Fruit fly (Drosophila melanogaster) whole organism, embryonic: ENCODE results near the gene CG10984.

ENCODE experiments used
- CG10979 ChIP-seq: fragments of 200-800 bp; sonication (Bioruptor generic); optimal IDR thresholded peaks from 2 replicates; lab custom pipeline; 2018; ENCODE audit warnings: missing biosample characterization, mild to moderate bottlenecking, missing genetic modification characterization, moderate library complexity
- CG11085 ChIP-seq: fragments of 200-800 bp; sonication (Bioruptor generic); IDR thresholded peaks from 2 replicates; pipeline ENCODE4 v1.3.6; 2022; ENCODE audit warnings: missing biosample characterization, missing genetic modification characterization
- CG11247 ChIP-seq: fragments of 200-800 bp; sonication (Bioruptor generic); IDR thresholded peaks from 2 replicates; pipeline ENCODE4 v1.3.6; 2022; ENCODE audit warnings: missing biosample characterization, missing genetic modification characterization
- CG12299 ChIP-seq: fragments of 200-800 bp; sonication (Bioruptor generic); optimal IDR thresholded peaks from 2 replicates; lab custom pipeline; 2018; ENCODE audit warnings: missing biosample characterization, mild to moderate bottlenecking, missing genetic modification characterization
- CG12391 ChIP-seq: fragments of 200-800 bp; sonication (Bioruptor generic); optimal IDR thresholded peaks from 3 replicates; lab custom pipeline; 2018; ENCODE audit warnings: missing biosample characterization, mild to moderate bottlenecking, missing genetic modification characterization, moderate library complexity
- CG15696 ChIP-seq: fragments of 200-800 bp; sonication (Bioruptor generic); optimal IDR thresholded peaks from 2 replicates; lab custom pipeline; 2019; ENCODE audit warnings: missing biosample characterization, mild to moderate bottlenecking, missing genetic modification characterization, moderate library complexity
- CG17912 ChIP-seq: fragments of 200-800 bp; sonication (Bioruptor generic); optimal IDR thresholded peaks from 2 replicates; lab custom pipeline; 2018; ENCODE audit warnings: missing biosample characterization, mild to moderate bottlenecking, missing genetic modification characterization
- CG2875 ChIP-seq: fragments of 200-800 bp; sonication (Bioruptor generic); optimal IDR thresholded peaks from 2 replicates; lab custom pipeline; 2017; ENCODE audit warnings: missing biosample characterization, mild to moderate bottlenecking, missing genetic modification characterization, missing genetic modification reagents
- CG32532 ChIP-seq: fragments of 200-800 bp; sonication (Bioruptor generic); IDR thresholded peaks from 2 replicates; pipeline ENCODE4 v1.3.6; 2022; ENCODE audit warnings: missing biosample characterization, missing genetic modification characterization
- CG34224 ChIP-seq: fragments of 200-800 bp; sonication (Bioruptor generic); IDR thresholded peaks from 3 replicates; pipeline ENCODE4 v1.3.6; 2022; ENCODE audit warnings: missing biosample characterization, missing genetic modification characterization; ENCODE audit not compliant: partially characterized antibody
- CG3838 ChIP-seq: fragments of 200-800 bp; sonication (Bioruptor generic); optimal IDR thresholded peaks from 3 replicates; lab custom pipeline; 2016; ENCODE audit warnings: missing biosample characterization, missing genetic modification characterization
- CG6813 ChIP-seq: fragments of 200-800 bp; sonication (Bioruptor generic); optimal IDR thresholded peaks from 2 replicates; lab custom pipeline; 2017; ENCODE audit warnings: missing biosample characterization, missing genetic modification characterization, mild to moderate bottlenecking, moderate library complexity, missing genetic modification reagents
- CG8290 ChIP-seq, 3 experiments: fragments of 200-800 bp; sonication (Bioruptor generic); optimal IDR thresholded peaks; 2 replicates each; lab custom pipeline; 2016 to 2019; ENCODE audit warnings: missing biosample characterization in 3 of 3, missing genetic modification characterization in 3 of 3, mild to moderate bottlenecking in 2 of 3, moderate library complexity in 1 of 3
- CG9215 ChIP-seq: fragments of 200-800 bp; sonication (Bioruptor generic); IDR thresholded peaks from 2 replicates; pipeline ENCODE4 v1.3.6; 2022; ENCODE audit warnings: missing biosample characterization, missing genetic modification characterization
- CG9437 ChIP-seq: fragments of 200-800 bp; sonication (Bioruptor generic); optimal IDR thresholded peaks from 2 replicates; lab custom pipeline; 2018; ENCODE audit warnings: missing biosample characterization, mild to moderate bottlenecking, missing genetic modification characterization
- CG9609 ChIP-seq: fragments of 200-800 bp; sonication (Bioruptor generic); optimal IDR thresholded peaks from 3 replicates; lab custom pipeline; 2016; ENCODE audit warnings: missing biosample characterization, missing genetic modification characterization
- CrebB ChIP-seq: fragments of 200-800 bp; sonication (Bioruptor generic); optimal IDR thresholded peaks from 3 replicates; lab custom pipeline; 2018; ENCODE audit warnings: missing biosample characterization, mild to moderate bottlenecking, missing genetic modification characterization
- Dip3 ChIP-seq: fragments of 200-800 bp; sonication (Bioruptor generic); optimal IDR thresholded peaks from 3 replicates; lab custom pipeline; 2016; ENCODE audit warnings: missing biosample characterization, missing genetic modification characterization
- Doc3 ChIP-seq: fragments of 200-800 bp; sonication (Bioruptor generic); IDR thresholded peaks from 3 replicates; pipeline ENCODE4 v1.3.6; 2022; ENCODE audit warnings: missing biosample characterization, missing genetic modification characterization; ENCODE audit not compliant: partially characterized antibody
- HmgD ChIP-seq: fragments of 200-800 bp; sonication (Bioruptor generic); optimal IDR thresholded peaks from 3 replicates; lab custom pipeline; 2016; ENCODE audit warnings: missing biosample characterization, missing genetic modification characterization
- Lhr ChIP-seq: fragments of 200-800 bp; sonication (Bioruptor generic); optimal IDR thresholded peaks from 3 replicates; lab custom pipeline; 2017; ENCODE audit warnings: mild to moderate bottlenecking, missing biosample characterization, missing genetic modification reagents, missing genetic modification characterization
- MESR4 ChIP-seq: fragments of 200-800 bp; sonication (Bioruptor generic); optimal IDR thresholded peaks from 2 replicates; lab custom pipeline; 2018; ENCODE audit warnings: missing biosample characterization, mild to moderate bottlenecking, missing genetic modification characterization, moderate library complexity
- NC2α ChIP-seq: fragments of 200-800 bp; sonication (Bioruptor generic); optimal IDR thresholded peaks from 2 replicates; lab custom pipeline; 2016; ENCODE audit warnings: missing biosample characterization, missing genetic modification characterization
- Pdp1 ChIP-seq, 2 experiments: fragments of 200-800 bp; sonication (Bioruptor generic); optimal IDR thresholded peaks; 3 replicates each; lab custom pipeline; 2016; ENCODE audit warnings: missing biosample characterization in 2 of 2, missing genetic modification characterization in 2 of 2, mild to moderate bottlenecking in 1 of 2, moderate library complexity in 1 of 2
- Poxn ChIP-seq: fragments of 200-800 bp; sonication (Bioruptor generic); IDR thresholded peaks from 2 replicates; pipeline ENCODE4 v1.3.6; 2022; ENCODE audit warnings: missing biosample characterization, missing genetic modification characterization
- Ptx1 ChIP-seq: fragments of 200-800 bp; sonication (Bioruptor generic); IDR thresholded peaks from 2 replicates; pipeline ENCODE4 v1.3.6; 2022; ENCODE audit warnings: missing biosample characterization, missing genetic modification characterization
- ap ChIP-seq: fragments of 200-800 bp; sonication (Bioruptor generic); IDR thresholded peaks from 2 replicates; pipeline ENCODE4 v1.3.6; 2022; ENCODE audit warnings: missing biosample characterization, missing genetic modification characterization
- bigmax ChIP-seq: fragments of 200-800 bp; sonication (Bioruptor generic); optimal IDR thresholded peaks from 2 replicates; lab custom pipeline; 2018; ENCODE audit warnings: missing biosample characterization, mild to moderate bottlenecking, missing genetic modification characterization
- chn ChIP-seq: fragments of 200-800 bp; sonication (Bioruptor generic); optimal IDR thresholded peaks from 2 replicates; lab custom pipeline; 2016; ENCODE audit warnings: missing biosample characterization, missing genetic modification characterization
- fd64A ChIP-seq: fragments of 200-800 bp; sonication (Bioruptor generic); optimal IDR thresholded peaks from 3 replicates; lab custom pipeline; 2018; ENCODE audit warnings: missing biosample characterization, mild to moderate bottlenecking, missing genetic modification characterization
- fu2 ChIP-seq: fragments of 200-800 bp; sonication (Bioruptor generic); optimal IDR thresholded peaks from 2 replicates; lab custom pipeline; 2016; ENCODE audit warnings: missing biosample characterization, missing genetic modification characterization
- gcm ChIP-seq: fragments of 200-800 bp; sonication (Bioruptor generic); optimal IDR thresholded peaks from 2 replicates; lab custom pipeline; 2019; ENCODE audit warnings: missing biosample characterization, mild to moderate bottlenecking, missing genetic modification characterization, moderate library complexity
- gsb-n ChIP-seq: fragments of 200-800 bp; sonication (Bioruptor generic); optimal IDR thresholded peaks from 3 replicates; lab custom pipeline; 2018; ENCODE audit warnings: missing biosample characterization, mild to moderate bottlenecking, missing genetic modification characterization
- hth ChIP-seq: fragments of >200 bp; optimal IDR thresholded peaks from 2 replicates; lab custom pipeline; 2017; ENCODE audit warnings: inconsistent platforms
- oc ChIP-seq: fragments of 200-800 bp; sonication (Bioruptor generic); optimal IDR thresholded peaks from 2 replicates; lab custom pipeline; 2018; ENCODE audit warnings: missing biosample characterization, mild to moderate bottlenecking, missing genetic modification characterization, moderate library complexity
- otp ChIP-seq: fragments of 200-800 bp; sonication (Bioruptor generic); IDR thresholded peaks from 3 replicates; pipeline ENCODE4, ENCODE4 v1.3.6; 2022; ENCODE audit warnings: missing biosample characterization, missing genetic modification characterization
- sens-2 ChIP-seq: fragments of 200-800 bp; sonication (Bioruptor generic); IDR thresholded peaks from 2 replicates; pipeline ENCODE4 v1.3.6; 2022; ENCODE audit warnings: missing biosample characterization, missing genetic modification characterization
- shn ChIP-seq: fragments of 200-800 bp; sonication (Bioruptor generic); optimal IDR thresholded peaks from 3 replicates; lab custom pipeline; 2016; ENCODE audit warnings: missing biosample characterization, missing genetic modification characterization
- tap ChIP-seq: fragments of 200-800 bp; optimal IDR thresholded peaks from 3 replicates; lab custom pipeline; 2019; ENCODE audit warnings: missing biosample characterization, mild to moderate bottlenecking, missing genetic modification characterization, moderate library complexity
- tin ChIP-seq: fragments of 200-800 bp; sonication (Bioruptor generic); optimal IDR thresholded peaks from 3 replicates; lab custom pipeline; 2016; ENCODE audit warnings: missing biosample characterization, missing genetic modification characterization
- tup ChIP-seq: fragments of 200-800 bp; sonication (Bioruptor generic); optimal IDR thresholded peaks from 2 replicates; lab custom pipeline; 2016; ENCODE audit warnings: missing biosample characterization, mild to moderate bottlenecking, missing genetic modification characterization, moderate library complexity
- tx ChIP-seq: fragments of 200-800 bp; sonication (Bioruptor generic); optimal IDR thresholded peaks from 2 replicates; lab custom pipeline; 2016; ENCODE audit warnings: missing biosample characterization, missing genetic modification characterization
- zf30C ChIP-seq: fragments of 200-800 bp; sonication (Bioruptor generic); optimal IDR thresholded peaks from 3 replicates; lab custom pipeline; 2018; ENCODE audit warnings: missing biosample characterization, mild to moderate bottlenecking, missing genetic modification characterization

Gene CG10984

DNA sequence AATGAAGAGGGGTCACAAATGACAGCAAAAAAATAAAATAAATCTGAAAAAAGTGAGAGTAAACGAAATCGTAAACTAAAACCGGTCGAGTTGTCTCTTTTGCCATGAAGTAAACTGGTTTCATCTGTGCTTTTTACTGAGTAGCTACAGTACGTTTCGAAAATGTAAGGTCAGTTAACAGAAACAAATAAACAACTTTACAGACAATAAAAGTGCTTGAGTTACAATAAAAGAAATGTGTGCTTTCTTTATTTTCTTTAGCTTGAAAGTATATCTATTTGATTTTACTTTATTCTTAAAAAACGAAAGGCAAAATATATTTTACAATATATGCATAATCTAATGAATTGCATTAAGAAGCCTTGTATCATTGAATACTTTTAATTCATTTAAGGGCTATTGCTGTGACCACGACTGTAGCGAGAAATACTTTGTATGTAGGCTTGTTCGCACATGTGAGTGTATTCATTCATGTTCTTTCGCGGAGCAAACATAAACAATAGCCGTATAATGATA lies 43.1 kb downstream of the CG10984 start (continued):
- TF ChIP-seq Ptx1 (GFP tag; lab: Robert Waterston, UW) (peak; percentile 50; the same call in 1 of the 2 replicates), CG8290 (GFP tag; optimal IDR thresholded peaks at IDR 0.05; lab: Kevin White, UChicago) (peak; percentile 50), CG8290 (tag; optimal IDR thresholded peaks at IDR 0.05; lab: Kevin White, UChicago) (peak in 1 of 2 experiments; percentile 4), NC2α (GFP tag; lab: Kevin White, UChicago) (no peak), CG9437 (GFP tag; lab: Kevin White, UChicago) (peak; percentile 52), CG10979 (tag; lab: Kevin White, UChicago) (peak; percentile 69), CG2875 (GFP tag; lab: Kevin White, UChicago) (peak; percentile 9), otp (GFP tag; lab: Robert Waterston, UW) (no peak), bigmax (GFP tag; lab: Kevin White, UChicago) (no peak), Lhr (GFP tag; lab: Kevin White, UChicago) (no peak), CG3838 (GFP tag; lab: Kevin White, UChicago) (no peak), CG9609 (GFP tag; lab: Kevin White, UChicago) (peak; percentile 0), oc (tag; lab: Kevin White, UChicago) (peak; percentile 52), gcm (peak; percentile 75), CG11085 (GFP tag; lab: Robert Waterston, UW) (no peak), HmgD (GFP tag; lab: Kevin White, UChicago) (no peak), CG6813 (GFP tag; lab: Kevin White, UChicago) (peak; percentile 61), CG34224 (GFP tag; lab: Robert Waterston, UW) (no peak), hth (lab: Kevin White, UChicago) (no peak), CG17912 (GFP tag; lab: Kevin White, UChicago) (no peak), Dip3 (GFP tag; lab: Kevin White, UChicago) (peak; percentile 36), fd64A (GFP tag; lab: Kevin White, UChicago) (no peak), Doc3 (GFP tag; lab: Robert Waterston, UW) (no peak), fu2 (GFP tag; lab: Kevin White, UChicago) (no peak), CrebB (peak; percentile 58), tin (GFP tag; lab: Kevin White, UChicago) (peak; percentile 20), CG11247 (GFP tag; lab: Robert Waterston, UW) (no peak), CG12391 (tag; lab: Kevin White, UChicago) (peak; percentile 74), tap (tag; lab: Kevin White, UChicago) (peak; percentile 39), zf30C (GFP tag; lab: Kevin White, UChicago) (no peak), gsb-n (tag; lab: Kevin White, UChicago) (peak; percentile 40), chn (GFP tag; lab: Kevin White, UChicago) (no peak), Pdp1 (GFP tag; optimal IDR thresholded peaks at IDR 0.05; lab: Kevin White, UChicago) (peak; percentile 14 to 62), sens-2 (no peak), tup (GFP tag; lab: Kevin White, UChicago) (no peak), MESR4 (GFP tag; lab: Kevin White, UChicago) (no peak), ap (GFP tag; lab: Robert Waterston, UW) (no peak), tx (GFP tag; lab: Kevin White, UChicago) (no peak), CG15696 (tag; lab: Kevin White, UChicago) (no peak), CG32532 (GFP tag; lab: Robert Waterston, UW) (peak; percentile 62), Poxn (GFP tag; lab: Robert Waterston, UW) (no peak), shn (no peak), CG12299 (tag; lab: Kevin White, UChicago) (peak; percentile 44), CG9215 (GFP tag; lab: Robert Waterston, UW) (no peak)
